Fruit fly (Drosophila melanogaster) whole organism, embryonic: Measurements from ENCODE around the gene dysc.

Experiments
- Adf1 ChIP-seq: fragments of 200-800 bp; sonication (Bioruptor generic); IDR thresholded peaks from 2 replicates; pipeline ENCODE4 v1.3.6; 2022; ENCODE audit warnings: missing biosample characterization, missing genetic modification characterization
- BEAF-32 ChIP-seq: fragments of 200-800 bp; sonication (Bioruptor generic); optimal IDR thresholded peaks from 3 replicates; lab custom pipeline; 2017; ENCODE audit warnings: missing biosample characterization, missing genetic modification characterization, mild to moderate bottlenecking, moderate library complexity, missing genetic modification reagents
- BtbVII ChIP-seq: fragments of 200-800 bp; sonication (Bioruptor generic); optimal IDR thresholded peaks from 3 replicates; lab custom pipeline; 2017; ENCODE audit warnings: missing biosample characterization, mild to moderate bottlenecking, missing genetic modification characterization
- CG10209 ChIP-seq: fragments of 200-800 bp; sonication (Bioruptor generic); optimal IDR thresholded peaks from 3 replicates; lab custom pipeline; 2017; ENCODE audit warnings: missing biosample characterization, mild to moderate bottlenecking, missing genetic modification characterization, missing genetic modification reagents
- CG11504 ChIP-seq: fragments of 200-800 bp; sonication (Bioruptor generic); optimal IDR thresholded peaks from 3 replicates; lab custom pipeline; 2019; ENCODE audit warnings: missing biosample characterization, mild to moderate bottlenecking, missing genetic modification characterization, moderate library complexity
- CG1233 ChIP-seq: fragments of 200-800 bp; sonication (Bioruptor generic); optimal IDR thresholded peaks from 4 replicates; lab custom pipeline; 2018; ENCODE audit warnings: missing biosample characterization, mild to moderate bottlenecking, missing genetic modification characterization
- CG13424 ChIP-seq: fragments of 200-800 bp; sonication (Bioruptor generic); optimal IDR thresholded peaks from 2 replicates; lab custom pipeline; 2019; ENCODE audit warnings: missing biosample characterization, mild to moderate bottlenecking, missing genetic modification characterization, moderate library complexity
- CG14667 ChIP-seq: fragments of 200-800 bp; sonication (Bioruptor generic); IDR thresholded peaks from 2 replicates; pipeline ENCODE4 v1.3.6; 2022; ENCODE audit warnings: missing biosample characterization, missing genetic modification characterization
- CG1647 ChIP-seq: fragments of 200-800 bp; sonication (Bioruptor generic); optimal IDR thresholded peaks from 3 replicates; lab custom pipeline; 2016; ENCODE audit warnings: missing biosample characterization, missing genetic modification characterization
- CG16779 ChIP-seq: fragments of 200-800 bp; sonication (Bioruptor generic); IDR thresholded peaks from 2 replicates; pipeline ENCODE4 v1.3.6; 2022; ENCODE audit warnings: missing biosample characterization, missing genetic modification characterization
- CG16815 ChIP-seq: fragments of 200-800 bp; sonication (Bioruptor generic); optimal IDR thresholded peaks from 3 replicates; lab custom pipeline; 2017; ENCODE audit warnings: missing biosample characterization, mild to moderate bottlenecking, missing genetic modification characterization
- CG18262 ChIP-seq: fragments of 200-800 bp; optimal IDR thresholded peaks from 3 replicates; lab custom pipeline; 2019; ENCODE audit warnings: missing biosample characterization, mild to moderate bottlenecking, missing genetic modification characterization, moderate library complexity
- CG18476 ChIP-seq: fragments of 200-800 bp; sonication (Bioruptor generic); optimal IDR thresholded peaks from 2 replicates; lab custom pipeline; 2016; ENCODE audit warnings: missing biosample characterization, mild to moderate bottlenecking, missing genetic modification characterization
- CG31441 ChIP-seq: fragments of 200-800 bp; sonication (Bioruptor generic); IDR thresholded peaks from 2 replicates; pipeline ENCODE4 v1.3.6; 2022; ENCODE audit warnings: missing biosample characterization, missing genetic modification characterization
- CG32532 ChIP-seq: fragments of 200-800 bp; sonication (Bioruptor generic); IDR thresholded peaks from 2 replicates; pipeline ENCODE4 v1.3.6; 2022; ENCODE audit warnings: missing biosample characterization, missing genetic modification characterization
- CG33213 ChIP-seq: fragments of 200-800 bp; sonication (Bioruptor generic); optimal IDR thresholded peaks from 3 replicates; lab custom pipeline; 2016; ENCODE audit warnings: missing biosample characterization, missing genetic modification characterization
- CG3847 ChIP-seq: fragments of 200-800 bp; sonication (Bioruptor generic); IDR thresholded peaks from 2 replicates; pipeline ENCODE4 v1.3.6; 2022; ENCODE audit warnings: missing biosample characterization, missing genetic modification characterization
- CG4617 ChIP-seq: fragments of 200-800 bp; sonication (Bioruptor generic); optimal IDR thresholded peaks from 3 replicates; lab custom pipeline; 2016; ENCODE audit warnings: missing biosample characterization, missing genetic modification characterization, borderline replicate concordance
- CG6791 ChIP-seq: fragments of 200-800 bp; sonication (Bioruptor generic); IDR thresholded peaks from 3 replicates; pipeline ENCODE4 v1.3.6; 2022; ENCODE audit warnings: missing biosample characterization, missing genetic modification characterization; ENCODE audit not compliant: partially characterized antibody
- CG8944 ChIP-seq: fragments of 200-800 bp; sonication (Bioruptor generic); optimal IDR thresholded peaks from 3 replicates; lab custom pipeline; 2016; ENCODE audit warnings: missing biosample characterization, missing genetic modification characterization
- CHES-1-like ChIP-seq: fragments of 200-800 bp; sonication (Bioruptor generic); optimal IDR thresholded peaks from 2 replicates; lab custom pipeline; 2016; ENCODE audit warnings: missing biosample characterization, missing genetic modification characterization
- D ChIP-seq, 2 experiments: fragments of 200-800 bp in 1 of 2; fragments of >200 bp in 1 of 2; sonication (Bioruptor generic) in 1 of 2; optimal IDR thresholded peaks; 2 replicates in 1 of 2; 3 replicates in 1 of 2; lab custom pipeline; 2017; ENCODE audit warnings: mild to moderate bottlenecking in 1 of 2, missing biosample characterization in 1 of 2, missing genetic modification characterization in 1 of 2, missing genetic modification reagents in 1 of 2
- Deaf1 ChIP-seq: fragments of 200-800 bp; optimal IDR thresholded peaks from 3 replicates; lab custom pipeline; 2019; ENCODE audit warnings: missing biosample characterization, mild to moderate bottlenecking, missing genetic modification characterization, moderate library complexity
- Dek ChIP-seq: fragments of 200-800 bp; sonication (Bioruptor generic); optimal IDR thresholded peaks from 3 replicates; lab custom pipeline; 2019; ENCODE audit warnings: missing biosample characterization, mild to moderate bottlenecking, missing genetic modification characterization, moderate library complexity
- Dip3 ChIP-seq: fragments of 200-800 bp; sonication (Bioruptor generic); optimal IDR thresholded peaks from 3 replicates; lab custom pipeline; 2016; ENCODE audit warnings: missing biosample characterization, missing genetic modification characterization
- Dll ChIP-seq: fragments of 200-800 bp; sonication (Bioruptor generic); IDR thresholded peaks from 4 replicates; pipeline ENCODE4 v1.3.6; 2022; ENCODE audit warnings: missing biosample characterization, missing genetic modification characterization; ENCODE audit not compliant: partially characterized antibody
- Drgx ChIP-seq: fragments of 200-800 bp; sonication (Bioruptor generic); IDR thresholded peaks from 2 replicates; pipeline ENCODE4 v1.3.6; 2022; ENCODE audit warnings: missing biosample characterization, missing genetic modification characterization
- H15 ChIP-seq: fragments of 200-800 bp; sonication (Bioruptor generic); IDR thresholded peaks from 3 replicates; pipeline ENCODE4 v1.3.6; 2022; ENCODE audit warnings: missing biosample characterization, missing genetic modification characterization
- Hr39 ChIP-seq: fragments of >200 bp; optimal IDR thresholded peaks from 2 replicates; lab custom pipeline; 2017
- Lhr ChIP-seq: fragments of 200-800 bp; sonication (Bioruptor generic); optimal IDR thresholded peaks from 3 replicates; lab custom pipeline; 2017; ENCODE audit warnings: mild to moderate bottlenecking, missing biosample characterization, missing genetic modification reagents, missing genetic modification characterization
- Mes4 ChIP-seq: fragments of 200-800 bp; sonication (Bioruptor generic); optimal IDR thresholded peaks from 2 replicates; lab custom pipeline; 2016; ENCODE audit warnings: missing biosample characterization, missing genetic modification characterization
- NC2β ChIP-seq: fragments of 200-800 bp; sonication (Bioruptor generic); optimal IDR thresholded peaks from 2 replicates; lab custom pipeline; 2016; ENCODE audit warnings: missing biosample characterization, missing genetic modification characterization
- Nf-YB ChIP-seq: fragments of 200-800 bp; sonication (Bioruptor generic); optimal IDR thresholded peaks from 3 replicates; lab custom pipeline; 2019; ENCODE audit warnings: missing biosample characterization, mild to moderate bottlenecking, missing genetic modification characterization, moderate library complexity
- Nf-YC ChIP-seq: fragments of 200-800 bp; optimal IDR thresholded peaks from 3 replicates; lab custom pipeline; 2019; ENCODE audit warnings: missing biosample characterization, mild to moderate bottlenecking, missing genetic modification characterization, moderate library complexity
- PHDP ChIP-seq: fragments of 200-800 bp; sonication (Bioruptor generic); optimal IDR thresholded peaks from 3 replicates; lab custom pipeline; 2018; ENCODE audit warnings: missing biosample characterization, mild to moderate bottlenecking, missing genetic modification characterization, moderate library complexity
- Ravus ChIP-seq: fragments of 200-800 bp; sonication (Bioruptor generic); IDR thresholded peaks from 2 replicates; pipeline ENCODE4 v1.3.6; 2022; ENCODE audit warnings: missing biosample characterization, missing genetic modification characterization
- Rfx ChIP-seq: fragments of 200-800 bp; sonication (Bioruptor generic); IDR thresholded peaks from 2 replicates; pipeline ENCODE4 v1.3.6; 2022; ENCODE audit warnings: missing biosample characterization, missing genetic modification characterization
- Taf1 ChIP-seq: fragments of 200-800 bp; sonication (Bioruptor generic); IDR thresholded peaks from 2 replicates; pipeline ENCODE4 v1.3.6; 2022; ENCODE audit warnings: missing biosample characterization, missing genetic modification characterization
- al ChIP-seq: fragments of 200-800 bp; sonication (Bioruptor generic); IDR thresholded peaks from 2 replicates; pipeline ENCODE4 v1.3.6; 2022; ENCODE audit warnings: missing biosample characterization, missing genetic modification characterization
- ara ChIP-seq: fragments of 200-800 bp; sonication (Bioruptor generic); IDR thresholded peaks from 2 replicates; pipeline ENCODE4 v1.3.6; 2022; ENCODE audit warnings: missing biosample characterization, missing genetic modification characterization
- chif ChIP-seq, 2 experiments: fragments of 200-800 bp; sonication (Bioruptor generic); optimal IDR thresholded peaks; 3 replicates each; lab custom pipeline; 2016; ENCODE audit warnings: missing biosample characterization in 2 of 2, missing genetic modification characterization in 2 of 2
- ewg ChIP-seq: fragments of 200-800 bp; sonication (Bioruptor generic); optimal IDR thresholded peaks from 3 replicates; lab custom pipeline; 2017; ENCODE audit warnings: mild to moderate bottlenecking, missing biosample characterization, missing genetic modification reagents, missing genetic modification characterization
- fd102C ChIP-seq: fragments of 200-800 bp; sonication (Bioruptor generic); optimal IDR thresholded peaks from 2 replicates; lab custom pipeline; 2018; ENCODE audit warnings: missing biosample characterization, mild to moderate bottlenecking, missing genetic modification characterization, moderate library complexity
- gro ChIP-seq: fragments of 200-800 bp; sonication (Bioruptor generic); optimal IDR thresholded peaks from 2 replicates; lab custom pipeline; 2016; ENCODE audit warnings: missing biosample characterization, missing genetic modification characterization
- kni ChIP-seq: fragments of 200-800 bp; sonication (Bioruptor generic); optimal IDR thresholded peaks from 3 replicates; lab custom pipeline; 2017; ENCODE audit warnings: mild to moderate bottlenecking, missing biosample characterization, missing genetic modification reagents, missing genetic modification characterization
- mirr ChIP-seq: fragments of 200-800 bp; sonication (Bioruptor generic); optimal IDR thresholded peaks from 3 replicates; lab custom pipeline; 2018; ENCODE audit warnings: missing biosample characterization, mild to moderate bottlenecking, missing genetic modification characterization
- oc ChIP-seq: fragments of 200-800 bp; sonication (Bioruptor generic); optimal IDR thresholded peaks from 2 replicates; lab custom pipeline; 2018; ENCODE audit warnings: missing biosample characterization, mild to moderate bottlenecking, missing genetic modification characterization, moderate library complexity
- prd ChIP-seq, 3 experiments: fragments of >200 bp in 2 of 3; fragments of 200-800 bp in 1 of 3; sonication (Bioruptor generic) in 1 of 3; optimal IDR thresholded peaks in 2 of 3; IDR thresholded peaks in 1 of 3; 2 replicates in 2 of 3; 3 replicates in 1 of 3; pipeline versions ENCODE4 v1.3.6 to Lab custom; 2017 to 2022; ENCODE audit warnings: missing biosample characterization in 1 of 3, missing genetic modification characterization in 1 of 3
- shn ChIP-seq: fragments of 200-800 bp; sonication (Bioruptor generic); optimal IDR thresholded peaks from 3 replicates; lab custom pipeline; 2016; ENCODE audit warnings: missing biosample characterization, missing genetic modification characterization

The dysc gene

DNA sequence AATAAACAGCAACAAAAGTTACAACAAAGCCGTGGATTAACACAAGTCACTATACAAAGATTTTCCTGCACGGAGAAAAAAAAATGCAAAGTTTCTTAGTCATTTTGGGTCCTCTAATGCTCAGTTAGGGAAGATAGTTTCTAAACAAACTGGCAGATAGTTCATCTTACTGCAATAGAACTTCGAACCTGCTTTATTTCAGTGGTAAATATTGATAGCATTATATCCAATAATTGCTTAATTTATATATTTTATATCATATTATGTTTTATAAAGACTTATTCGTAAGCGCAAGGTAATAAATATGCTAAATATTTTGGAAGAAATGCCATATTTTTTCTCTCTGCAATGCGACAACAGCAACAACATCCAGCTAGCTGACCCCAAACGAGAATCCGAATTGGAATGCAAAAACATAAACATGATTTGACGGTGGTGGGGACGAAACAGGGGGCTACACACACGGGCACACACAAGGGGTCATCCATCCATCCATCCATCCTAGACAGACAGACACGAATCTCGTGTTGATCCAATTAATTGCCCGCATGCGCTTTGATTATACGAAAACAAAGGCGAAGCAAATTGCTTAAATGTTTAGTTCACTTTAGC lies 8.7 kb upstream of the dysc start (continued):
- peak; percentile 60 for TF ChIP-seq CG14667 (GFP tag; lab: Robert Waterston, UW)
- TF ChIP-seq Dip3 (GFP tag; lab: Kevin White, UChicago) = no peak
- no peak for TF ChIP-seq Dll (GFP tag; lab: Robert Waterston, UW)
- no peak for TF ChIP-seq shn (GFP tag; lab: Kevin White, UChicago)
- TF ChIP-seq kni (GFP tag; lab: Kevin White, UChicago) = no peak
- TF ChIP-seq D (optimal IDR thresholded peaks at IDR 0.05; lab: Kevin White, UChicago) = no peak
- peak; percentile 35 for TF ChIP-seq D (GFP tag; optimal IDR thresholded peaks at IDR 0.05; lab: Kevin White, UChicago)
- TF ChIP-seq Hr39 = no peak
- TF ChIP-seq CG1647 = no peak
- peak; percentile 66 for TF ChIP-seq Rfx (GFP tag; lab: Robert Waterston, UW)
- peak; percentile 75 for TF ChIP-seq CG13424
- no peak for TF ChIP-seq Drgx (GFP tag; lab: Robert Waterston, UW)
- TF ChIP-seq BtbVII = peak; percentile 50
- TF ChIP-seq CG16815 = peak; percentile 20
- TF ChIP-seq CHES-1-like (GFP tag; lab: Kevin White, UChicago) = no peak
- no peak for TF ChIP-seq Ravus
- TF ChIP-seq CG18476 (GFP tag; lab: Kevin White, UChicago) = peak; percentile 5
- peak; percentile 87 for TF ChIP-seq CG31441 (GFP tag; lab: Robert Waterston, UW)
- TF ChIP-seq Mes4 = no peak
- TF ChIP-seq CG32532 (GFP tag; lab: Robert Waterston, UW) = peak; percentile 51
- peak; percentile 57 for TF ChIP-seq Dek (tag; lab: Kevin White, UChicago)
- TF ChIP-seq fd102C (GFP tag; lab: Kevin White, UChicago) = no peak
- peak; percentile 85 for TF ChIP-seq CG18262
- TF ChIP-seq gro (GFP tag; lab: Kevin White, UChicago) = no peak
- TF ChIP-seq CG16779 (GFP tag; lab: Robert Waterston, UW) = no peak
- TF ChIP-seq al (GFP tag; lab: Robert Waterston, UW) = 0 out of 2 replicates have a peak, but pooled peaks have one; percentile 5
- no peak for TF ChIP-seq BEAF-32
- TF ChIP-seq CG4617 (GFP tag; lab: Kevin White, UChicago) = no peak
- TF ChIP-seq CG33213 (GFP tag; lab: Kevin White, UChicago) = no peak
- TF ChIP-seq Deaf1 = peak; percentile 29
- TF ChIP-seq Nf-YB (GFP tag; lab: Kevin White, UChicago) = peak; percentile 43
- no peak for TF ChIP-seq CG8944 (GFP tag; lab: Kevin White, UChicago)
- peak; percentile 53 for TF ChIP-seq Nf-YC (tag; lab: Kevin White, UChicago)
- peak in 1 of 2 experiments; percentile 28 for TF ChIP-seq chif (GFP tag; optimal IDR thresholded peaks at IDR 0.05; lab: Kevin White, UChicago)
- peak; percentile 55 for TF ChIP-seq CG1233 (GFP tag; lab: Kevin White, UChicago)
- TF ChIP-seq H15 (GFP tag; lab: Robert Waterston, UW) = no peak; the same call in 2 of the 3 replicates
- TF ChIP-seq Lhr (GFP tag; lab: Kevin White, UChicago) = no peak
- peak; percentile 74 for TF ChIP-seq PHDP (tag; lab: Kevin White, UChicago)
- no peak for TF ChIP-seq NC2β (GFP tag; lab: Kevin White, UChicago)
- TF ChIP-seq ewg (GFP tag; lab: Kevin White, UChicago) = peak; percentile 49
- no peak for TF ChIP-seq mirr
- TF ChIP-seq CG11504 = peak; percentile 83
- peak; percentile 58 for TF ChIP-seq oc
- TF ChIP-seq ara = no peak
- no peak for TF ChIP-seq CG6791
- no peak for TF ChIP-seq Adf1 (GFP tag; lab: Robert Waterston, UW)
- no peak for TF ChIP-seq Taf1
- TF ChIP-seq CG3847 (GFP tag; lab: Robert Waterston, UW) = no peak
- TF ChIP-seq prd (optimal IDR thresholded peaks at IDR 0.05; lab: Kevin White, UChicago) = no peak
- peak; percentile 70 for TF ChIP-seq prd (GFP tag; IDR thresholded peaks at IDR 0.05; lab: Robert Waterston, UW)
- peak; percentile 77 for TF ChIP-seq CG10209 (GFP tag; lab: Kevin White, UChicago)
